Fruit fly (Drosophila melanogaster): ENCODE results near the gene Nepl20.

The Nepl20 gene

dm6 chr3R:28860582-28860981 lies 20.0 kb upstream of the Nepl20 start:
- TF ChIP-seq insv (optimal IDR thresholded peaks at IDR 0.05) (no peak), ttk (optimal IDR thresholded peaks at IDR 0.05) (no peak), Sin3A (optimal IDR thresholded peaks at IDR 0.05) (no peak), Myc (optimal IDR thresholded peaks at IDR 0.05) (no peak), h (optimal IDR thresholded peaks at IDR 0.05) (no peak), psq (optimal IDR thresholded peaks at IDR 0.05) (no peak)

dm6 chr3R:28861309-28862157 lies 19.1 kb upstream of the Nepl20 start:
- no peak for TF ChIP-seq Sin3A (optimal IDR thresholded peaks at IDR 0.05)
- no peak for TF ChIP-seq Myc (optimal IDR thresholded peaks at IDR 0.05)
- TF ChIP-seq insv (optimal IDR thresholded peaks at IDR 0.05) = no peak
- no peak for TF ChIP-seq psq (optimal IDR thresholded peaks at IDR 0.05)
- no peak for TF ChIP-seq h (optimal IDR thresholded peaks at IDR 0.05)
- no peak for TF ChIP-seq ttk (optimal IDR thresholded peaks at IDR 0.05)

DNA sequence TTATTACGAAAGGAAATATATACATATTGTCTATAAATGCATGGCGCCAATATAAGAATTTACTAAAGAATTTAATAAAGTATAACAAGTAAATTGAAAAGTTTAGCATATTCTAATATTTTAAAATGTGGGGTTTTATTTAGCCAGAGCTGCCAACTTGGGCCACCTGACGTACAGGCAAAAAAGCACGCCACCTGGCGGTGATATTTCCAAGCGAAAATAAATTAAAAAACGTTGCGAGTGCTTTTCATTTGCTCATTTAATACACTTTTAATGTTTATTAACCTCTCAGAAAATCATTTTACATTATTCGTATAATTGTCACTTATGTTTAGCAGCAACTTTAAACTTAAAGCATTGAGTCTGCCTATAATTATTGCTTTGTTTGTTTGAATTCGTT lies 10.2 kb upstream of the Nepl20 start:
- TF ChIP-seq ttk (optimal IDR thresholded peaks at IDR 0.05) = no peak
- no peak for TF ChIP-seq h (optimal IDR thresholded peaks at IDR 0.05)
- no peak for TF ChIP-seq Myc (optimal IDR thresholded peaks at IDR 0.05)
- TF ChIP-seq Sin3A (optimal IDR thresholded peaks at IDR 0.05) = no peak
- TF ChIP-seq psq (optimal IDR thresholded peaks at IDR 0.05) = no peak
- TF ChIP-seq insv (optimal IDR thresholded peaks at IDR 0.05) = no peak

DNA sequence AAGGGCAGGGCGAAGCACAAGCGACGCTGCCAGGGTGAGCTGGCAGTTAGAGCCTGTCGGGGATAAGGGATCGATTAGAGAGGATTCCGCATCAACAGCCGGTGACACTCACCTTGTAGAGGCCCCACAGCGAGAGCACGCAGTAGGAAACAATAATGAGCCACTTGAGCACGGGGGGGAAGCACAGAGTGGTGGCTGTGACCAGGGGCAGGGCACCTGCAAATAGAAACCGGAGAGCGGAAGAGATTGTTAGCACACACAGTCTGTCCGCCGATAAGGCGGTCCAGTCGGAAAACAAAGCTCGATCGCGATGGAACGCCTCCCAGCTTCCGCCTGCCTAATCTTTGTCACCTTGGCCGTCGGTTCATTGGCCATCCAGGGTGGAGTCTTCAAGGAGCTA lies 8.0 kb upstream of the Nepl20 start, which contains the start of gene Nepl17:
TSS of gene Nepl17 (plus strand) at position 301 of the 400 bp plus-strand sequence.
- TF ChIP-seq insv (optimal IDR thresholded peaks at IDR 0.05) (no peak), Sin3A (optimal IDR thresholded peaks at IDR 0.05) (no peak), Myc (optimal IDR thresholded peaks at IDR 0.05) (no peak), ttk (optimal IDR thresholded peaks at IDR 0.05) (no peak), psq (optimal IDR thresholded peaks at IDR 0.05) (no peak), h (optimal IDR thresholded peaks at IDR 0.05) (no peak)

DNA sequence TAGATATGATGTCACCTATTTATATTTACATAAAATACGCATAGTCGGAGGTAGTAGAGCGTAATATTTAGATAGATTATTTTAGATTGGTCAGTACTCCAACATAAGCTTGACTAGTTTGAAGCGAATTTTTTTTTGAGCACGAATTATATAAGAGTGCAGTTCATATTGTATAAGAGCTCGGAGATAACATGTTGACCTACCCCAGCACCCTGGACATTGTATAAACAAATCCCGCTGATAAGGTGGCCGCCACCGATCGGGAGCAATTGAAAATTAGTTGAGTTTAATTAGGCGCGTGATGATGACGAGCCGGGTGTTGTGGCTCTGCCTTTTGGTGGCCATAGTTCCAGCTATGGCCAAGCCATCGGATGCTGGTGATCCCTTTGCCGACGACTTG lies 5.2 kb upstream of the Nepl20 start, which contains the start of gene Nepl18:
TSS of gene Nepl18 (plus strand) at position 277 of the 400 bp plus-strand sequence.
- TF ChIP-seq Myc (optimal IDR thresholded peaks at IDR 0.05) = no peak
- no peak for TF ChIP-seq ttk (optimal IDR thresholded peaks at IDR 0.05)
- no peak for TF ChIP-seq h (optimal IDR thresholded peaks at IDR 0.05)
- no peak for TF ChIP-seq insv (optimal IDR thresholded peaks at IDR 0.05)
- no peak for TF ChIP-seq Sin3A (optimal IDR thresholded peaks at IDR 0.05)
- TF ChIP-seq psq (optimal IDR thresholded peaks at IDR 0.05) = no peak

- no peak for TF ChIP-seq ttk (optimal IDR thresholded peaks at IDR 0.05)
- TF ChIP-seq Myc (optimal IDR thresholded peaks at IDR 0.05) = no peak
- no peak for TF ChIP-seq h (optimal IDR thresholded peaks at IDR 0.05)
- TF ChIP-seq Sin3A (optimal IDR thresholded peaks at IDR 0.05) = no peak
- TF ChIP-seq psq (optimal IDR thresholded peaks at IDR 0.05) = no peak
- TF ChIP-seq insv (optimal IDR thresholded peaks at IDR 0.05) = no peak
Measured at dm6 chr3R:28883434-28883833, 2.8 kb downstream of the Nepl20 start, which contains the start of gene Nepl21. Nepl21 (plus strand) TSS chr3R:28883693.

DNA sequence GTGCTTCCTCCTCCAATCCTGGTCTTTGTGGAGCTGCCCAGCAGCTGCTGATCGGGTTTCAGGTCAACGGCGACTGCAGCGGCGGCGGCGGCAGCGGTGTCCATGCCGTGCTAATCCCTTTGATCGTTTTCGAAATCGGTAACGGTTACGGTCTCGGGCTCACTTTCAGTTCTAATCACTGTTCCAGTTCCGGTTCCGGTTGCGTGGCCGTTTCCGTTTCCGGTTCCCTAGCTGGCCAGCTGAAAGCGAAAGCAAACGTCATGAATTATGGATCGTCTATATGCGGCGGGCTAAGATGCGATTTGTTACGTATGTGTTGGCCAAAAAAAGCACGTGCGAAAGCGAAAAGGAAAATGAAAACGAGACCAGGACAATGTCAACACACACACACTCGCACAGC lies 6.2 kb downstream of the Nepl20 start:
- TF ChIP-seq Myc (optimal IDR thresholded peaks at IDR 0.05) = no peak
- no peak for TF ChIP-seq insv (optimal IDR thresholded peaks at IDR 0.05)
- no peak for TF ChIP-seq h (optimal IDR thresholded peaks at IDR 0.05)
- no peak for TF ChIP-seq ttk (optimal IDR thresholded peaks at IDR 0.05)
- no peak for TF ChIP-seq psq (optimal IDR thresholded peaks at IDR 0.05)
- TF ChIP-seq Sin3A (optimal IDR thresholded peaks at IDR 0.05) = no peak

DNA sequence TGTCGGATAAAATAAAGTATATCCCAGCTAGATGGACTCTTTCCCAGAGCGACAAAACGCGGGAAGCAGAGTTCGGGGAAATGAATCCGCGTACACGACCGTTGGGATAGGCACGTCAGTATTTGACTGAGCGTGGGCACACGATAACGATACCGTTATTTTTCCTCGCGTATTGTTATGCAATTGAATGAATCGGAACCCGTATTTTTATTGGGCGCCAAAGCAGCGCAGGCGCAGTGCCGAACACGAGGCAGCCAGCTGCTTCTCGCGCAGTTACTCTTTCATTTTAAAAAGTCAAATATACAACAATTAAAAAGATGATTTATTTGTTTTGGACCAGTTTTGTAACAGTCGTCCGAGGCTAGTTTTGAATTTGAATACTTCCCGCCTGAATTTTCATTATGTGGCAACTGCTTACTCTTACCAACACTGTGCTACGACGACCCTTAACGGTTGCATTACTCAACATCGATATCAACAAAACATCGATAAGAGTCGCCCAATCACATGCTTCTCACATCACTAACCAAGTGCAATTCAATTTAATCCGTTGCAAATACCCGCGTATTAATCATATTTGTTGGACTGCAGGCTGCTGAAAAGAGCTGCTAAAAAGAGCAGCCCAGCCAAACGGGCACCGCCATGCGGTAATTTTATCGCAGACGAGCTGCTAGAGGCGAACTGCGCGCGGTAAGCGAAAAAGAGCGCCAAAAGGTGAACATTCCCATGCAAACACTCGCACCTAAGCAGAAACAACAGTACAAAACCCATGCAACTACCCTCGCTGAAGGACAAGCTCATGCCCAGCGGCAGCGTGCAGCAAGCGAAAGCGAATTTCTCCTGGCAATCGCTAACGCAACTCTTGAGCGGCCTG lies 7.2 kb downstream of the Nepl20 start, which contains the start of the genes CG33203 and Doa:
TSS of gene CG33203 (minus strand) at position 151 of the 874 bp plus-strand sequence.
TSS of gene Doa (plus strand) at position 515 of the 874 bp plus-strand sequence.
- no peak for TF ChIP-seq h (optimal IDR thresholded peaks at IDR 0.05)
- TF ChIP-seq psq (optimal IDR thresholded peaks at IDR 0.05) = no peak
- no peak for TF ChIP-seq ttk (optimal IDR thresholded peaks at IDR 0.05)
- no peak for TF ChIP-seq Myc (optimal IDR thresholded peaks at IDR 0.05)
- no peak for TF ChIP-seq insv (optimal IDR thresholded peaks at IDR 0.05)
- no peak for TF ChIP-seq Sin3A (optimal IDR thresholded peaks at IDR 0.05)

DNA sequence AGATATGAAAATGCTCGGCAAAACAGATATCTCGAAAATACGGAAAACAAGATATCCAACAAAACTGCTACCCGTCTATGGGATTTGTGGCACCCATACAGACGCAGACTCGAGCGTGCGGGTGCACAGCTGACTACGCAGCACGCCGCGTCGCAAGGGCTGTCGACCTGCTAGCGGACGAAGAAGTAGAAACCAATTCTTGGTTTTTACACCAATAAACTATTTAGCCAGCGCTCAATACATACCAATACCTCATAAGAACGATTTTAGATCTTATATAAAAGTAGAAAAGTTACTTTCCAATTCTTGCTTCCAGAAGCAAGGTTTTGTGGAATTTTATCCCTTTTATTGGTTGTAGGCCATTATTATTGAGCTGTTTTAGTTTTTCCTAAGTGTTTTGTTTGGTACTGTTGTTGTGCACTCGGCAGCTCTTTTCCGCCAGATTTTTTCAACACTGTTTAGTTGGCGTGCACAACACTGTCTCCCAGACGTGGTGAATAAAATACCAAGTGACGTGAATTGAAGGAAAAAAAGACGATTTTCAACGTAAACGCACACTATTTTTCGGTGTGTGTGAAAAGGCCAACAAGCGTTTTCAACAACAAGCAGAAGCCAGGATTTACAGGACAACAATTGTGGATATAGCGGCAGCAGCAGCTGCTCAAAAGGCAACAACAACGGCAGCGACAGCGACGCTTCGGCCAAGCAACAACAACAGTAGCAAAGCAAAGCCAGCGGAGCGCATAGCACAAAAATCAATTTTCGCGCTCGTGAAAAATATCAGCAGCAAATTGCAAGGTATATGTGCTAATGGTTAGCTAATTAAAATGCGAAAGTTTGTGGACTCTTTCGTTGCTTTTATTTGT lies 8.2 kb downstream of the Nepl20 start:
- TF ChIP-seq ttk (optimal IDR thresholded peaks at IDR 0.05) = no peak
- no peak for TF ChIP-seq Sin3A (optimal IDR thresholded peaks at IDR 0.05)
- TF ChIP-seq psq (optimal IDR thresholded peaks at IDR 0.05) = no peak
- TF ChIP-seq Myc (optimal IDR thresholded peaks at IDR 0.05) = no peak
- no peak for TF ChIP-seq h (optimal IDR thresholded peaks at IDR 0.05)
- TF ChIP-seq insv (optimal IDR thresholded peaks at IDR 0.05) = no peak

DNA sequence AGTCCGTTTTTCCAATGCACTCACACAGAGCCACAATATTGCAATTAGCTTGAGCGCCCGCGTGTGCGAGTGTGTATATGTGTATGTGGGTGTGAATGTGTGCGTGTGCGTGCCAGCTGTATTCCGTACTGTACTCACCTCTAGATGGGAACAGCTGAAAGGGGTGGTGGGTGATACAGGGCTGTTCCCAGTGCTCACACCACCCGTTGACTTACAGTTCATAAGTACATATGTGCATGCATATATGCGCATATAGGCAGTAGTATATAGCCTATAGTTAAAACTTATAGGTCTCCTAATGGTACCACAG lies 8.8 kb downstream of the Nepl20 start:
- TF ChIP-seq psq (optimal IDR thresholded peaks at IDR 0.05) (no peak), insv (optimal IDR thresholded peaks at IDR 0.05) (no peak), Myc (optimal IDR thresholded peaks at IDR 0.05) (no peak), Sin3A (optimal IDR thresholded peaks at IDR 0.05) (no peak), ttk (optimal IDR thresholded peaks at IDR 0.05) (no peak), h (optimal IDR thresholded peaks at IDR 0.05) (no peak)

DNA sequence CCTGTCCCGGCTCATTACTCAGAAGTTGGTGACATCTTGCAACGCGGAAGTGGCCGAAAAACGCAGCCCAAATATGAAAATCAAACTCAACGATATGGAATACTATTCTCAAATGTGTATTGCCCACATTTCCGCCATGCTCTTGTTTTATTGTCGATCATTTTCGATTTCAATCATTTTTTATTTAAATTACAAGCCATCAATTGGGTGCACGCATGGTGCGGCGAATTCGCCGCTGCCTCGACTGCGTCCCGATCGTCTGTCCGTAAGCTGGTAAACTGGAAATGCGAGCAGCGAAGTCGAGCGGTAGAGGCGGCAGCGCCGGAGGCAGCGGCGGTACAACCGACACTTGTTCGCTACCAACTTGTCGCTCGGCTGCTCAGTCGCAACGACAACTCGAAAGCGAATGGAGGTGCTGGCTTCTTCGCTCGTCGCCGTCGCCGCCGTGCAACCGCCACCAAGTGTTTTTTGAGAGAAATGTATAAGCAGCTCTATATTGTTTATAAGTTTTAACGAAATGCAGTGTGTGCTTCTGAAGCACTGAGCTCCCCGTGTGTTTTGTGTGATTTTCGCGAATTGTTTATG lies 11.0 kb downstream of the Nepl20 start:
- no peak for TF ChIP-seq h (optimal IDR thresholded peaks at IDR 0.05)
- no peak for TF ChIP-seq ttk (optimal IDR thresholded peaks at IDR 0.05)
- no peak for TF ChIP-seq Myc (optimal IDR thresholded peaks at IDR 0.05)
- no peak for TF ChIP-seq Sin3A (optimal IDR thresholded peaks at IDR 0.05)
- no peak for TF ChIP-seq insv (optimal IDR thresholded peaks at IDR 0.05)
- no peak for TF ChIP-seq psq (optimal IDR thresholded peaks at IDR 0.05)
